Fruit fly (Drosophila melanogaster) S2 (cell line): ENCODE data around the gene Uev1A.

Experiments used
- CG8478 ChIP-seq: fragments of >200 bp; optimal IDR thresholded peaks from 2 replicates; lab custom pipeline; 2018
- CTCF ChIP-seq, 2 experiments: fragments of >200 bp; optimal IDR thresholded peaks; 2 replicates each; lab custom pipeline; 2018

- TF ChIP-seq CG8478, result no peak
- TF ChIP-seq CTCF (optimal IDR thresholded peaks at IDR 0.05; lab: Kevin White, UChicago), result no peak
Measured at dm6 chr3L:5365164-5365879, 703 bp downstream of the Uev1A start.
